Fruit fly (Drosophila melanogaster) whole organism, embryonic: ENCODE results near the gene Ptpmeg2.

Experiments used
- CG14860 ChIP-seq: fragments of 200-800 bp; sonication (Bioruptor generic); IDR thresholded peaks from 3 replicates; pipeline ENCODE4 v1.3.6; 2022; ENCODE audit warnings: missing biosample characterization, missing genetic modification characterization; ENCODE audit not compliant: partially characterized antibody
- CG7372 ChIP-seq: fragments of 200-800 bp; sonication (Bioruptor generic); IDR thresholded peaks from 2 replicates; pipeline ENCODE4 v1.3.6; 2022; ENCODE audit warnings: missing biosample characterization, missing genetic modification characterization
- h ChIP-seq: fragments of >200 bp; optimal IDR thresholded peaks from 2 replicates; lab custom pipeline; 2017
- nerfin-2 ChIP-seq: fragments of 200-800 bp; sonication (Bioruptor generic); IDR thresholded peaks from 2 replicates; pipeline ENCODE4 v1.3.6; 2022; ENCODE audit warnings: missing biosample characterization, missing genetic modification characterization; ENCODE audit not compliant: partially characterized antibody

- TF ChIP-seq nerfin-2 (no peak), h (no peak), CG7372 (GFP tag; lab: Robert Waterston, UW) (no peak), CG14860 (GFP tag; lab: Robert Waterston, UW) (no peak)
Observed at dm6 chrX:9599158-9600082, 59.5 kb downstream of the Ptpmeg2 start.
